Fruit fly (Drosophila melanogaster): ENCODE measurements around the gene nuf.

Gene nuf

DNA sequence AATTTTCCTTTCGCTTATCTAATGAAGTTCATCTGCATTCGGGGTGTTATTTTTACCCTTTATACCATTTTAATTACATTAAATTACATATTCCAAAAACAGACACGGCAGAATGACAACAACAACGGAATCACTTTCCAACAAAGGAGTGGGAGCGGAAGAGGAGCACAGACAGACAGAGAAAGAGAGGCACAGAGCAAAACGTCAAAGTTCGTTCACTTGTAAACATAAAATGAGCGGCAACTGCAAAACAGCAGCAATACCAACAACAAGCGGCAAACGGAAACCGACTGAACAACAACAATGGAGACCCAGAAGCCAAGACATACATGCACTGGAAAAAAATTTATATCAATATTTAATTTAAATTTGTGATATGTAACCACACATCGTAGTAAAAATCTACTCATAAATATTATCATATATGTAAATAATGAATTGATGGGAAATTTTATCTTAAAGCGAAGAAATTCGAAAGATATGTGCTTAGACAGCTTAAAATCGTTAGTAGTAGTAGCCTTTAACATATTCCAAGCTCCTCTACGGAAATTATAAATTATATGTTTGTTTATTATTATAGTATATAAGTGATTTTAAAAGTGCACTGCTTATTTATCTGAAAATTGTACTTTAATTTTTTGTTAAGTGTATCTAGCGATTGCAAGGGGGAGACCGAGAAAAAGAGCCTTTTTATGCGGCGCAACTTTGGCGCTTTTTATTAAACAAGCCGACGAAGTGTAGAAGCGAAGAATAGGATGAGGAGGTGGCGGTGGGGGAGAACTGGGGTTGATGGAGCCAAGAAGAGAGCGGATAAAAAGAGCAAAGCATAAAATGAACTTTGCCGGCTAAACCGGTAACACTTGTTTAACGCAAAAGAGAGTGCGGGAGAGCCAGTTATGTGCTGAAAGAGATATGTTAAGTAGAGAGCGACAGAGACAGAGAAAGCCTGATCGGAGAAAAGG, 81.7 kb downstream of the nuf start (continued):
- TF ChIP-seq CG11762 (GFP tag; optimal IDR thresholded peaks at IDR 0.05; ENCODE audit: insufficient read depth) (peak; percentile 91), CG11294 (GFP tag; IDR thresholded peaks at IDR 0.05) (peak; percentile 61; the same call in 1 of the 2 replicates), fkh (GFP tag; optimal IDR thresholded peaks at IDR 0.05) (peak; percentile 73), Sox102F (GFP tag; optimal IDR thresholded peaks at IDR 0.05) (peak; percentile 85), spab (GFP tag; optimal IDR thresholded peaks at IDR 0.05) (peak; percentile 85), CG31627 (GFP tag; optimal IDR thresholded peaks at IDR 0.05) (peak; percentile 77), CG6276 (GFP tag; optimal IDR thresholded peaks at IDR 0.05) (peak; percentile 87), Eip93F (GFP tag; optimal IDR thresholded peaks at IDR 0.05) (peak; percentile 74), CG9139 (GFP tag; optimal IDR thresholded peaks at IDR 0.05) (peak; percentile 93), CG6163 (GFP tag; IDR thresholded peaks at IDR 0.05) (peak; percentile 76), Blimp-1 (GFP tag; optimal IDR thresholded peaks at IDR 0.05) (peak; percentile 68), dac (GFP tag; optimal IDR thresholded peaks at IDR 0.05) (peak; percentile 89), Lpt (GFP tag; optimal IDR thresholded peaks at IDR 0.05) (peak; percentile 96), CG32006 (GFP tag; optimal IDR thresholded peaks at IDR 0.05) (peak; percentile 99), fd85E (GFP tag; optimal IDR thresholded peaks at IDR 0.05) (peak; percentile 69), salr (GFP tag; optimal IDR thresholded peaks at IDR 0.05) (peak; percentile 87 to 97), CG6808 (GFP tag; optimal IDR thresholded peaks at IDR 0.05) (peak; percentile 98), Eip75B (GFP tag; optimal IDR thresholded peaks at IDR 0.05) (peak; percentile 89), net (GFP tag; optimal IDR thresholded peaks at IDR 0.05) (peak; percentile 97), CG3919 (GFP tag; optimal IDR thresholded peaks at IDR 0.05) (peak; percentile 96), Hr38 (GFP tag; optimal IDR thresholded peaks at IDR 0.05) (no peak), CG8119 (GFP tag; IDR thresholded peaks at IDR 0.05) (peak; percentile 97), lz (GFP tag; optimal IDR thresholded peaks at IDR 0.05) (peak; percentile 92), Eip78C (GFP tag) (peak; percentile 83), svp (GFP tag) (peak; percentile 95)

DNA sequence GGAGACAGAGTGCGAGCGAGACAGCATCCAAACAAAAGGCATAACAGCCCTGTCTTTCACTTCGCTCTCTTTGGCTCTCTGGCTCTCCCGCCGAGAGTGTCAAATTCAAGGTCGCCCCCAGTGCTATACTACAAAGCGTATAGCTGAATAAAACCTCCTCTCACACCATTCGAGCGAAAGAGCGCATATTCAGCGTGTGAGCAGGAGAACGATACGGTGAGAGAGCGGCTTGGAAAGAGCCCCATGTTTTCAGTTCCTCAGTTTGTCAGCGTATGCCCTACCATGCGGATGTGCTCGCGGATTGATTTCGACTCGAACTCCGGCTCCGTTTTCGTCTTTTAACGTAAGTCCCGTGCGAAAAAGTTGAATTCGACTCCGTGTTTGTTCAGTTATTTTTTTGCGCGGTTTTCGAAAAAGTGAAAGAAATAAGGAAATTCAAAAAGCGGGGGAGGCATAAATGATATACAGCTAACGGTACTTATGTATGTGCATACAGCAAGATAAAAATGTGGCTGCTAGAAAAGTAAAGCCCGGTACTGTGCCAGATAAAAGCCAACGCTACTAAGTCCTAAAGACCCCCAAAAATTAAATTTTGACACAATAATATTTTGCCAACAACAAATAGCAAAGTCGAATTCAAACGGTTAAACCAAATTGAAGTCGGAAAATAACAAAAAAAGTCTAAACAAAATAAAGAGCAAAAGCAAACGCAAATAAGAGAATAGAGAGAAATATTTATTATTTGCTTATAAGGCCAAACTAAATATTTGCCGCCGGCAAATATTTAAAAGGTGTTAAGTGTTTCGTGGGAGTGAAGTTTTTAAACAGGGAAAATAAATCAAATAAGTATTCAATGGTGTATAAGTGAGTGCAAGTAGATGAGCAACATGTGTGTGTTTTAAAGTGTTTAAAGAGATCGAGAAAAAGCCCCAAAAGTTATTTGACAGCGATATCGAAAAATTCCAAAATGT, 83.7 kb downstream of the nuf start, which contains the start of gene fz:
fz (plus strand) TSS at position 256 of the 971 bp plus-strand sequence.
- TF ChIP-seq svp (GFP tag) (peak; percentile 78), CG6808 (GFP tag; optimal IDR thresholded peaks at IDR 0.05) (peak; percentile 26), CG8119 (GFP tag; IDR thresholded peaks at IDR 0.05) (peak; percentile 58; the same call in 2 of the 3 replicates), CG15336 (GFP tag; IDR thresholded peaks at IDR 0.05) (peak; percentile 52; the same call in 1 of the 2 replicates), fkh (GFP tag; optimal IDR thresholded peaks at IDR 0.05) (peak; percentile 70), CG1621 (tag; optimal IDR thresholded peaks at IDR 0.05) (peak; percentile 11), dsx (GFP tag; optimal IDR thresholded peaks at IDR 0.05; ENCODE audit: poor library complexity, severe bottlenecking) (peak; percentile 31), ss (GFP tag; optimal IDR thresholded peaks at IDR 0.05) (peak; percentile 23 to 31), achi (GFP tag; optimal IDR thresholded peaks at IDR 0.05) (peak; percentile 26), Sox14 (GFP tag; optimal IDR thresholded peaks at IDR 0.05) (peak; percentile 24), Sox102F (GFP tag; optimal IDR thresholded peaks at IDR 0.05) (peak; percentile 62), Smox (GFP tag; optimal IDR thresholded peaks at IDR 0.05) (no peak), CG3919 (GFP tag; optimal IDR thresholded peaks at IDR 0.05) (peak; percentile 3), Hr38 (GFP tag; optimal IDR thresholded peaks at IDR 0.05) (no peak), topi (GFP tag; optimal IDR thresholded peaks at IDR 0.05) (no peak), CG6276 (GFP tag; optimal IDR thresholded peaks at IDR 0.05) (peak; percentile 15), CG11902 (GFP tag; optimal IDR thresholded peaks at IDR 0.05) (no peak), Eip78C (GFP tag) (peak; percentile 66), eg (GFP tag; IDR thresholded peaks at IDR 0.05) (peak; percentile 68; the same call in 2 of the 3 replicates), CG6163 (GFP tag; IDR thresholded peaks at IDR 0.05) (peak; percentile 61; the same call in 2 of the 3 replicates), CG6854 (GFP tag; optimal IDR thresholded peaks at IDR 0.05) (peak; percentile 50), Eip75B (GFP tag; optimal IDR thresholded peaks at IDR 0.05) (peak; percentile 21), CG9139 (GFP tag; optimal IDR thresholded peaks at IDR 0.05) (peak; percentile 24), CG7368 (GFP tag; optimal IDR thresholded peaks at IDR 0.05) (peak; percentile 5), CG6792 (GFP tag; optimal IDR thresholded peaks at IDR 0.05) (no peak), CG8319 (GFP tag; optimal IDR thresholded peaks at IDR 0.05) (no peak), Hr39 (GFP tag; optimal IDR thresholded peaks at IDR 0.05) (peak; percentile 43)

Data from whole organism, prepupa.